Fruit fly (Drosophila melanogaster) whole organism, embryonic: Measurements from ENCODE around the gene AstA-R1.

Source experiments
- Ada2b ChIP-seq: fragments of 200-800 bp; sonication (Bioruptor generic); IDR thresholded peaks from 2 replicates; pipeline ENCODE4 v1.3.6; 2022; ENCODE audit warnings: missing biosample characterization, missing genetic modification characterization
- Atf3 ChIP-seq: fragments of 200-800 bp; sonication (Bioruptor generic); optimal IDR thresholded peaks from 3 replicates; lab custom pipeline; 2016; ENCODE audit warnings: missing biosample characterization, missing genetic modification characterization
- Bdp1 ChIP-seq: fragments of 200-800 bp; sonication (Bioruptor generic); optimal IDR thresholded peaks from 3 replicates; lab custom pipeline; 2016; ENCODE audit warnings: missing biosample characterization, missing genetic modification characterization
- CG10543 ChIP-seq: fragments of 200-800 bp; sonication (Bioruptor generic); optimal IDR thresholded peaks from 3 replicates; lab custom pipeline; 2017; ENCODE audit warnings: missing biosample characterization, mild to moderate bottlenecking, missing genetic modification characterization, moderate library complexity
- CG10979 ChIP-seq: fragments of 200-800 bp; sonication (Bioruptor generic); optimal IDR thresholded peaks from 2 replicates; lab custom pipeline; 2018; ENCODE audit warnings: missing biosample characterization, mild to moderate bottlenecking, missing genetic modification characterization, moderate library complexity
- CG15601 ChIP-seq: fragments of 200-800 bp; sonication (Bioruptor generic); optimal IDR thresholded peaks from 3 replicates; lab custom pipeline; 2019; ENCODE audit warnings: missing biosample characterization, mild to moderate bottlenecking, missing genetic modification characterization, moderate library complexity
- CG2120 ChIP-seq: fragments of 200-800 bp; sonication (Bioruptor generic); optimal IDR thresholded peaks from 3 replicates; lab custom pipeline; 2016; ENCODE audit warnings: missing biosample characterization, missing genetic modification characterization
- CG4360 ChIP-seq: fragments of 200-800 bp; sonication (Bioruptor generic); IDR thresholded peaks from 2 replicates; pipeline ENCODE4 v1.3.6; 2022; ENCODE audit warnings: missing biosample characterization, missing genetic modification characterization
- CG6689 ChIP-seq: fragments of 200-800 bp; sonication (Bioruptor generic); IDR thresholded peaks from 2 replicates; pipeline ENCODE4 v1.3.6; 2022; ENCODE audit warnings: missing biosample characterization, missing genetic modification characterization
- CG7839 ChIP-seq: fragments of 200-800 bp; sonication (Bioruptor generic); optimal IDR thresholded peaks from 3 replicates; lab custom pipeline; 2018; ENCODE audit warnings: missing biosample characterization, mild to moderate bottlenecking, missing genetic modification characterization, moderate library complexity
- CG7928 ChIP-seq: fragments of 200-800 bp; sonication (Bioruptor generic); optimal IDR thresholded peaks from 2 replicates; lab custom pipeline; 2017; ENCODE audit warnings: missing biosample characterization, mild to moderate bottlenecking, missing genetic modification characterization
- CG8924 ChIP-seq: fragments of 200-800 bp; optimal IDR thresholded peaks from 3 replicates; lab custom pipeline; 2019; ENCODE audit warnings: missing biosample characterization, mild to moderate bottlenecking, missing genetic modification characterization, moderate library complexity
- Camta ChIP-seq: fragments of 200-800 bp; sonication (Bioruptor generic); optimal IDR thresholded peaks from 2 replicates; lab custom pipeline; 2016; ENCODE audit warnings: missing biosample characterization, missing genetic modification characterization
- D19B ChIP-seq: fragments of 200-800 bp; sonication (Bioruptor generic); optimal IDR thresholded peaks from 2 replicates; lab custom pipeline; 2017; ENCODE audit warnings: missing biosample characterization, mild to moderate bottlenecking, missing genetic modification characterization
- Dip2 ChIP-seq: fragments of 200-800 bp; sonication (Bioruptor generic); IDR thresholded peaks from 2 replicates; pipeline ENCODE4 v1.3.6; 2022; ENCODE audit warnings: missing biosample characterization, missing genetic modification characterization
- Dip3 ChIP-seq: fragments of 200-800 bp; sonication (Bioruptor generic); optimal IDR thresholded peaks from 3 replicates; lab custom pipeline; 2016; ENCODE audit warnings: missing biosample characterization, missing genetic modification characterization
- E2f2 ChIP-seq: fragments of 200-800 bp; sonication (Bioruptor generic); IDR thresholded peaks from 2 replicates; pipeline ENCODE4 v1.3.6; 2022; ENCODE audit warnings: missing biosample characterization, missing genetic modification characterization
- Ets65A ChIP-seq: fragments of 200-800 bp; sonication (Bioruptor generic); peaks from one replicate; lab custom pipeline; 2016; ENCODE audit warnings: missing biosample characterization, missing genetic modification characterization
- Fer3 ChIP-seq: fragments of 200-800 bp; sonication (Bioruptor generic); optimal IDR thresholded peaks from 2 replicates; lab custom pipeline; 2018; ENCODE audit warnings: missing biosample characterization, mild to moderate bottlenecking, missing genetic modification characterization, moderate library complexity
- Gug ChIP-seq: fragments of 200-800 bp; sonication (Bioruptor generic); IDR thresholded peaks from 4 replicates; pipeline ENCODE4 v1.3.6; 2022; ENCODE audit warnings: missing biosample characterization, missing genetic modification characterization
- H2.0 ChIP-seq: fragments of 200-800 bp; sonication (Bioruptor generic); IDR thresholded peaks from 2 replicates; pipeline ENCODE4 v1.3.6; 2022; ENCODE audit warnings: missing biosample characterization, missing genetic modification characterization
- Hr3 ChIP-seq: fragments of 200-800 bp; sonication (Bioruptor generic); optimal IDR thresholded peaks from 3 replicates; lab custom pipeline; 2016; ENCODE audit warnings: missing biosample characterization, missing genetic modification characterization
- Hr51 ChIP-seq, 2 experiments: fragments of 200-800 bp; sonication (Bioruptor generic); optimal IDR thresholded peaks; 2 replicates in 1 of 2; 3 replicates in 1 of 2; lab custom pipeline; 2016 to 2018; ENCODE audit warnings: missing biosample characterization in 2 of 2, missing genetic modification characterization in 2 of 2, mild to moderate bottlenecking in 1 of 2, moderate library complexity in 1 of 2
- Med ChIP-seq: fragments of 200-800 bp; sonication (Bioruptor generic); peaks from one replicate; lab custom pipeline; 2016; ENCODE audit warnings: missing biosample characterization, missing genetic modification characterization, mild to moderate bottlenecking, inconsistent platforms, moderate library complexity
- Mes4 ChIP-seq: fragments of 200-800 bp; sonication (Bioruptor generic); optimal IDR thresholded peaks from 2 replicates; lab custom pipeline; 2016; ENCODE audit warnings: missing biosample characterization, missing genetic modification characterization
- Sox102F ChIP-seq: fragments of 200-800 bp; sonication (Bioruptor generic); optimal IDR thresholded peaks from 2 replicates; lab custom pipeline; 2018; ENCODE audit warnings: missing biosample characterization, mild to moderate bottlenecking, missing genetic modification characterization, moderate library complexity
- ato ChIP-seq: fragments of 200-800 bp; sonication (Bioruptor generic); IDR thresholded peaks from 2 replicates; pipeline ENCODE4 v1.3.6; 2022; ENCODE audit warnings: missing biosample characterization, missing genetic modification characterization; ENCODE audit not compliant: partially characterized antibody
- bab2 ChIP-seq: fragments of 200-800 bp; sonication (Bioruptor generic); optimal IDR thresholded peaks from 2 replicates; lab custom pipeline; 2016; ENCODE audit warnings: missing biosample characterization, missing genetic modification characterization
- br ChIP-seq: fragments of >200 bp; optimal IDR thresholded peaks from 2 replicates; lab custom pipeline; 2017
- cg ChIP-seq: fragments of 200-800 bp; sonication (Bioruptor generic); optimal IDR thresholded peaks from 3 replicates; lab custom pipeline; 2019; ENCODE audit warnings: missing biosample characterization, mild to moderate bottlenecking, missing genetic modification characterization, moderate library complexity
- corto ChIP-seq: fragments of 200-800 bp; sonication (Bioruptor generic); optimal IDR thresholded peaks from 2 replicates; lab custom pipeline; 2016; ENCODE audit warnings: missing biosample characterization, mild to moderate bottlenecking, missing genetic modification characterization, moderate library complexity
- esg ChIP-seq: fragments of 200-800 bp; sonication (Bioruptor generic); conservative IDR thresholded peaks from 2 replicates; pipeline ENCODE4 v1.3.6; 2022; ENCODE audit warnings: missing biosample characterization, missing genetic modification characterization
- jigr1 ChIP-seq: fragments of 200-800 bp; sonication (Bioruptor generic); IDR thresholded peaks from 3 replicates; pipeline ENCODE4 v1.3.6; 2022; ENCODE audit warnings: missing biosample characterization, missing genetic modification characterization
- klu ChIP-seq: fragments of 200-800 bp; sonication (Bioruptor generic); IDR thresholded peaks from 2 replicates; pipeline ENCODE4 v1.3.6; 2022; ENCODE audit warnings: missing biosample characterization, missing genetic modification characterization
- lilli ChIP-seq: fragments of 200-800 bp; sonication (Bioruptor generic); optimal IDR thresholded peaks from 3 replicates; lab custom pipeline; 2016; ENCODE audit warnings: missing biosample characterization, missing genetic modification characterization
- mirr ChIP-seq: fragments of 200-800 bp; sonication (Bioruptor generic); optimal IDR thresholded peaks from 3 replicates; lab custom pipeline; 2018; ENCODE audit warnings: missing biosample characterization, mild to moderate bottlenecking, missing genetic modification characterization
- nau ChIP-seq: fragments of 200-800 bp; sonication (Bioruptor generic); optimal IDR thresholded peaks from 3 replicates; lab custom pipeline; 2017; ENCODE audit warnings: missing biosample characterization, mild to moderate bottlenecking, missing genetic modification characterization, missing genetic modification reagents
- nmo ChIP-seq: fragments of 200-800 bp; sonication (Bioruptor generic); optimal IDR thresholded peaks from 2 replicates; lab custom pipeline; 2018; ENCODE audit warnings: missing biosample characterization, mild to moderate bottlenecking, missing genetic modification characterization, moderate library complexity
- otp ChIP-seq: fragments of 200-800 bp; sonication (Bioruptor generic); IDR thresholded peaks from 3 replicates; pipeline ENCODE4, ENCODE4 v1.3.6; 2022; ENCODE audit warnings: missing biosample characterization, missing genetic modification characterization
- pho ChIP-seq: fragments of 200-800 bp; sonication (Bioruptor generic); optimal IDR thresholded peaks from 2 replicates; lab custom pipeline; 2016; ENCODE audit warnings: missing biosample characterization, missing genetic modification characterization
- sc ChIP-seq, 3 experiments: fragments of >200 bp in 2 of 3; fragments of 200-800 bp in 1 of 3; sonication (Bioruptor generic) in 1 of 3; optimal IDR thresholded peaks; 2 replicates in 2 of 3; 3 replicates in 1 of 3; lab custom pipeline; 2017; ENCODE audit warnings: mild to moderate bottlenecking in 1 of 3, missing biosample characterization in 1 of 3, missing genetic modification characterization in 1 of 3, missing genetic modification reagents in 1 of 3
- schlank ChIP-seq: fragments of 200-800 bp; sonication (Bioruptor generic); optimal IDR thresholded peaks from 2 replicates; lab custom pipeline; 2018; ENCODE audit warnings: missing biosample characterization, mild to moderate bottlenecking, missing genetic modification characterization
- sens-2 ChIP-seq: fragments of 200-800 bp; sonication (Bioruptor generic); IDR thresholded peaks from 2 replicates; pipeline ENCODE4 v1.3.6; 2022; ENCODE audit warnings: missing biosample characterization, missing genetic modification characterization
- sima ChIP-seq: fragments of 200-800 bp; sonication (Bioruptor generic); optimal IDR thresholded peaks from 2 replicates; lab custom pipeline; 2016; ENCODE audit warnings: missing biosample characterization, missing genetic modification characterization
- sisA ChIP-seq: fragments of 200-800 bp; sonication (Bioruptor generic); IDR thresholded peaks from 2 replicates; pipeline ENCODE4 v1.3.6; 2022; ENCODE audit warnings: missing biosample characterization, missing genetic modification characterization
- slou ChIP-seq: fragments of 200-800 bp; sonication (Bioruptor generic); optimal IDR thresholded peaks from 3 replicates; lab custom pipeline; 2016; ENCODE audit warnings: missing biosample characterization, missing genetic modification characterization
- sug ChIP-seq: fragments of 200-800 bp; optimal IDR thresholded peaks from 2 replicates; lab custom pipeline; 2019; ENCODE audit warnings: missing biosample characterization, mild to moderate bottlenecking, missing genetic modification characterization, moderate library complexity
- tgo ChIP-seq: fragments of 200-800 bp; sonication (Bioruptor generic); IDR thresholded peaks from 3 replicates; pipeline ENCODE4 v1.3.6; 2022; ENCODE audit warnings: missing biosample characterization, missing genetic modification characterization
- ttk ChIP-seq: fragments of 200-800 bp; sonication (Bioruptor generic); IDR thresholded peaks from 2 replicates; pipeline ENCODE4 v2.1.2; 2022; ENCODE audit warnings: missing biosample characterization, missing genetic modification characterization
- vfl ChIP-seq: fragments of 200-800 bp; sonication (Bioruptor generic); optimal IDR thresholded peaks from 2 replicates; lab custom pipeline; 2016; ENCODE audit warnings: missing biosample characterization, missing genetic modification characterization
- wor ChIP-seq: fragments of 200-800 bp; sonication (Bioruptor generic); IDR thresholded peaks from 2 replicates; pipeline ENCODE4 v1.3.6; 2022; ENCODE audit warnings: missing biosample characterization, missing genetic modification characterization

Gene AstA-R1

DNA sequence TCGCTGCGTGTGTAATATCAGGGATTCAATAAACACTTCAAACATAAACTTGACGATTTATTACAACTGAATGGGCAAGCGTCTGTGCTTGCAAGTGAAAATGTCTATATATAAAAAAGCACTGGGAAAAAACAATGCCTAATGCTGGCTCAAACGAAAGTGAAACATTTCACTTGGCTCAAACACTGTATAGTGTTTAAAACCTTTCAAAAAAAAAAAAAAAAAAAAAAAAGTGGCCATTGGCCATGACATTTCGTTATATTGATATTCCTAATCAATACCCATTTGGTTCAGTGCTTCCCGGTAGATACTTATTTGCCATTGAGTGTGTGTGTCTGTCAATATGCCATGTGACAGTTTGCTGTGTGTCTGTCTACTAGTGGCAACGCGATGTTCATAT is 35.6 kb upstream of the AstA-R1 start (continued):
- TF ChIP-seq nmo (GFP tag; lab: Kevin White, UChicago): peak; percentile 28
- peak; percentile 7 for TF ChIP-seq Hr3 (GFP tag; lab: Kevin White, UChicago)
- TF ChIP-seq jigr1: no peak
- peak; percentile 30; the same call in 1 of the 2 replicates for TF ChIP-seq H2.0 (GFP tag; lab: Robert Waterston, UW)
- no peak for TF ChIP-seq klu (GFP tag; lab: Robert Waterston, UW)
- 0 out of 2 replicates have a peak, but pooled peaks have one; percentile 33 for TF ChIP-seq esg (GFP tag; lab: Robert Waterston, UW)
- peak; percentile 26 for TF ChIP-seq Dip3 (GFP tag; lab: Kevin White, UChicago)
- TF ChIP-seq sens-2: peak; percentile 28; the same call in 1 of the 2 replicates
- peak; percentile 23 for TF ChIP-seq CG8924 (tag; lab: Kevin White, UChicago)
- peak; percentile 40; the same call in 1 of the 2 replicates for TF ChIP-seq ttk (GFP tag; lab: Robert Waterston, UW)
- peak; percentile 50 for TF ChIP-seq bab2 (GFP tag; lab: Kevin White, UChicago)
- TF ChIP-seq Bdp1 (GFP tag; lab: Kevin White, UChicago): no peak
- TF ChIP-seq sug (tag; lab: Kevin White, UChicago): no peak
- TF ChIP-seq schlank (tag; lab: Kevin White, UChicago): no peak
- no peak for TF ChIP-seq mirr
- no peak for TF ChIP-seq corto (GFP tag; lab: Kevin White, UChicago)
- peak; percentile 21 for TF ChIP-seq Mes4
- TF ChIP-seq CG6689 (GFP tag; lab: Robert Waterston, UW): 0 out of 2 replicates have a peak, but pooled peaks have one; percentile 22
- peak; percentile 5 for TF ChIP-seq CG7839 (tag; lab: Kevin White, UChicago)
- peak; percentile 23; the same call in 1 of the 2 replicates for TF ChIP-seq wor
- TF ChIP-seq lilli (GFP tag; lab: Kevin White, UChicago): peak; percentile 33
- no peak for TF ChIP-seq CG15601 (tag; lab: Kevin White, UChicago)
- peak; percentile 14 for TF ChIP-seq pho (GFP tag; lab: Kevin White, UChicago)
- peak; percentile 40 for TF ChIP-seq Atf3 (GFP tag; lab: Kevin White, UChicago)
- TF ChIP-seq Gug (GFP tag; lab: Robert Waterston, UW): no peak
- TF ChIP-seq CG10979: no peak
- peak; percentile 62 for TF ChIP-seq CG2120 (GFP tag; lab: Kevin White, UChicago)
- TF ChIP-seq Sox102F (GFP tag; lab: Kevin White, UChicago): peak; percentile 50
- TF ChIP-seq Hr51 (GFP tag; optimal IDR thresholded peaks at IDR 0.05; lab: Kevin White, UChicago): peak in 1 of 2 experiments; percentile 8
- TF ChIP-seq slou (GFP tag; lab: Kevin White, UChicago): peak; percentile 10
- no peak for TF ChIP-seq ato
- peak; percentile 65 for TF ChIP-seq Ets65A (GFP tag; lab: Kevin White, UChicago)
- peak; percentile 25 for TF ChIP-seq Med (GFP tag; lab: Kevin White, UChicago)
- TF ChIP-seq CG10543 (GFP tag; lab: Kevin White, UChicago): no peak
- TF ChIP-seq Camta (GFP tag; lab: Kevin White, UChicago): peak; percentile 30

DNA sequence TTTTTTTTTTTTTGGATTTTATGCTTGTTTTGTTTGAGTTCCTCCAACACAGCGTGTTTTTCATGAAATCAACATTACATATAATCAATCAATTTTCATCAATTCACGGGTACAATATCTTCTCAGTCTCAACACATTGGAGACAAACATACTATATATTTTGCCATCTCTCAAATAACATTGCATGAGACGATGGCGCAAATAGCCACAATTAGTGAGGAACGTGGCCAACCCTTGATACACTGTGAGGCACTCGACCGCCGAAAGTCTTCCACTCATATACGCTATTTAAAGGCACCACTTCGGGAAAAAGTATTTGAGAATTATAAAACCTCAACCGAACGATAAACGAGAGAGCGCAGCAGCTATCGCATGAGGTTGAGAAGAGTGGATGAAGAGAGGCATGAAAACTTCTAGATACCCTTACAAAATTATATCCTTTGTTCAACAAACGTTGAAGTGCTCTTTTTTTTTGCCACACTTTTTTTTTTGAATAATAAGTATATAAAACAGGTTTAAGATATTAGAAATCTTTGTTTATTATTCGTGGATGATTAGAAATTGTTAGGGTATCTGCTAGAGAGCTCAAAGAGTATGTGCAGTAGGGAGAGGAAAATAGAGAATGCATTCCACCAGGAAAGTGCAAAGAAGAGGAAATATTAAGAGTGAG is 28.4 kb upstream of the AstA-R1 start:
- TF ChIP-seq CG7928 (no peak), Ada2b (GFP tag; lab: Robert Waterston, UW) (peak; percentile 86), E2f2 (GFP tag; lab: Robert Waterston, UW) (peak; percentile 76), sima (no peak), CG4360 (GFP tag; lab: Robert Waterston, UW) (no peak), sc (optimal IDR thresholded peaks at IDR 0.05; lab: Kevin White, UChicago) (no peak), sc (GFP tag; optimal IDR thresholded peaks at IDR 0.05; lab: Kevin White, UChicago) (peak; percentile 76), vfl (GFP tag; lab: Kevin White, UChicago) (peak; percentile 5), nau (peak; percentile 66), Dip2 (no peak), CG8924 (tag; lab: Kevin White, UChicago) (peak; percentile 92), corto (GFP tag; lab: Kevin White, UChicago) (peak; percentile 30), tgo (GFP tag; lab: Robert Waterston, UW) (peak; percentile 71), D19B (GFP tag; lab: Kevin White, UChicago) (no peak), br (lab: Kevin White, UChicago) (no peak), Fer3 (tag; lab: Kevin White, UChicago) (peak; percentile 75), sisA (GFP tag; lab: Robert Waterston, UW) (peak; percentile 87), cg (no peak), otp (GFP tag; lab: Robert Waterston, UW) (peak; percentile 70; the same call in 1 of the 3 replicates)
